Worm (Caenorhabditis elegans): ENCODE measurements around the gene manf-1.

- TF ChIP-seq W03F9.2 (tag; optimal IDR thresholded peaks at IDR 0.05) (no peak), him-1 (tag; optimal IDR thresholded peaks at IDR 0.05) (no peak)
Observed at ce11 chrIV:2935194-2935593, 7.0 kb upstream of the manf-1 start.
